Worm (Caenorhabditis elegans) whole organism, young adult: ENCODE measurements around the gene srb-13.

Experiments
- F39B2.1 ChIP-seq: fragments of 200-800 bp; sonication (Bioruptor generic); IDR thresholded peaks from 2 replicates; pipeline ENCODE4 v1.3.6; 2022; ENCODE audit warnings: missing genetic modification reagents, missing genetic modification characterization, missing compliant biosample characterization
- T26A5.8 ChIP-seq: sonication (generic microtip); optimal IDR thresholded peaks from 2 replicates; lab custom pipeline; 2016; ENCODE audit warnings: missing genetic modification characterization, missing compliant biosample characterization
- bed-2 ChIP-seq: fragments of 200-800 bp; sonication (Bioruptor generic); IDR thresholded peaks from 2 replicates; pipeline ENCODE4 v1.3.6; 2022; ENCODE audit warnings: missing genetic modification reagents, missing genetic modification characterization, missing compliant biosample characterization
- madf-3 ChIP-seq: fragments of 200-800 bp; sonication (Bioruptor generic); IDR thresholded peaks from 2 replicates; pipeline ENCODE4 v1.3.6; 2022; ENCODE audit warnings: missing genetic modification reagents, missing genetic modification characterization, missing compliant biosample characterization
- tlf-1 ChIP-seq: fragments of 200-800 bp; sonication (Bioruptor generic); optimal IDR thresholded peaks from 2 replicates; lab custom pipeline; 2018; ENCODE audit warnings: mild to moderate bottlenecking, missing genetic modification characterization, missing compliant biosample characterization
- ztf-22 ChIP-seq: fragments of 200-800 bp; sonication (Bioruptor generic); optimal IDR thresholded peaks from 2 replicates; lab custom pipeline; 2018; ENCODE audit warnings: mild to moderate bottlenecking, missing genetic modification characterization, moderate library complexity, missing compliant biosample characterization
- ztf-28 ChIP-seq: fragments of 200-800 bp; sonication (Bioruptor generic); IDR thresholded peaks from 2 replicates; pipeline ENCODE4 v1.3.6; 2022; ENCODE audit warnings: missing genetic modification reagents, missing genetic modification characterization, missing compliant biosample characterization

DNA sequence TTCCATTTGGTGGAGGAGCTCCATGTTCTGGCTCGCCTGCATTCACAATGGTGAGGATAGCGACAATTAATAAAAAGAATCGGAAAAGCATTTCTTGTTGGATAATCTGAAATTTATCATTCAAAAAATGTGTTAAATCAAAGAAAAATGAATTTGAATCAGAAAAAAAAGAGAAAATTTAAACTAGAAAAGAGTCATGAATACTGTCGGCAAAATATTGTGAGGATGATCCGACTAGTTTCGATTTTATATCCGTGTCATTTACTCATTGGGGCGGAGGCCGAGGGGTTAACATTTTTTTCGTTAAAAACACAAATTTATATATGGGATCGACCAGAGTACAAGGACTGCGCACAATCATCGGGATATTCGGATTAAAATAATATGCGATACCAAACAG is 20.5 kb upstream of the srb-13 start, which contains the start of gene C27D6.12:
- TF ChIP-seq bed-2 (no peak), ztf-22 (no peak), T26A5.8 (no peak), madf-3 (GFP tag; lab: Robert Waterston, UW) (no peak), ztf-28 (no peak), F39B2.1 (GFP tag; lab: Robert Waterston, UW) (no peak), tlf-1 (GFP tag; lab: Kevin White, UChicago) (no peak)
